Fruit fly (Drosophila melanogaster) ovary, adult (tissue): ENCODE data around the gene Cyp28c1.

Experiments
- CG17801 ChIP-seq: fragments of 200-800 bp; optimal IDR thresholded peaks from 2 replicates; lab custom pipeline; 2019; ENCODE audit warnings: missing biosample characterization, mild to moderate bottlenecking, missing genetic modification characterization, moderate library complexity; ENCODE audit not compliant: partially characterized antibody

Cyp28c1 gene

DNA sequence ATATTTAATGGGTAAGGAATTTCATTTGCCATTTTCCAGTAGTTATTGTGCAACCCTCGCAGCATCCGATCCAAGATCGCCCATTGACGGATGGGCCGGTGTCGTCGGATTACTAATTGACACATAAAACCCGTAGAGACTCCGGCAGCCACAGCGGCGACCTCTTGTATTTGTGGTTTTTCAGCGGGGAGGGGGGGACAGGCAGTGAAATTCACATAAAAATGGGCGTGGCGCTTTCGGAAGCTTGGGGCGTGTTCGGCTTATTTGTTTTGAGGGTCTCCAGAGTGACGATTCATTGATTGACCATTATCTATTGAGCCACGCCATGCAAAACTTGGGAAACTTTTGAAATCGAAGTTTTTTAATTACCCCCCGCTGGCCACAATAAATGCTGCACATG is 9.9 kb downstream of the Cyp28c1 start:
- no peak for TF ChIP-seq CG17801 (GFP tag; lab: Kevin White, UChicago)

DNA sequence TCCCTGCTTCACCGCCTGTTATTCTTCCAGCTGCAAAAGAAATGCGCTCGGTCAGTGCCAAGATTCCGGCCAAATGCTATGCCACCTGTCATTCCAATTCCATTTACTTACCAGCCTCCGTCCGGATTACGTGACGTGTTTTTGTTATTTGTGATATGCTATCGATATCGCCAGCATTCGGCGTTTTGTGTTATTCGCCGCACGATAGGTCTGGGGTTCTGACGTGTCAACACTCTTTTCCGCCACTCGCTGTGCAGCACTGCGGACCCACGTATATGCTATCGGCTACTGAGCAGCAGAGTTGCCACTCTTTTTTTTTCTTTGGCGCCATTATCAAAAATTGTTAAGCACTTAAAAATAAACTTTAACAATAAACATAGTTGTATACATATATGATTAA is 12.9 kb downstream of the Cyp28c1 start, which contains the start of gene p24-1:
p24-1 (minus strand) TSS at position 221 of the 400 bp plus-strand sequence.
- TF ChIP-seq CG17801 (GFP tag; lab: Kevin White, UChicago): peak; percentile 66

DNA sequence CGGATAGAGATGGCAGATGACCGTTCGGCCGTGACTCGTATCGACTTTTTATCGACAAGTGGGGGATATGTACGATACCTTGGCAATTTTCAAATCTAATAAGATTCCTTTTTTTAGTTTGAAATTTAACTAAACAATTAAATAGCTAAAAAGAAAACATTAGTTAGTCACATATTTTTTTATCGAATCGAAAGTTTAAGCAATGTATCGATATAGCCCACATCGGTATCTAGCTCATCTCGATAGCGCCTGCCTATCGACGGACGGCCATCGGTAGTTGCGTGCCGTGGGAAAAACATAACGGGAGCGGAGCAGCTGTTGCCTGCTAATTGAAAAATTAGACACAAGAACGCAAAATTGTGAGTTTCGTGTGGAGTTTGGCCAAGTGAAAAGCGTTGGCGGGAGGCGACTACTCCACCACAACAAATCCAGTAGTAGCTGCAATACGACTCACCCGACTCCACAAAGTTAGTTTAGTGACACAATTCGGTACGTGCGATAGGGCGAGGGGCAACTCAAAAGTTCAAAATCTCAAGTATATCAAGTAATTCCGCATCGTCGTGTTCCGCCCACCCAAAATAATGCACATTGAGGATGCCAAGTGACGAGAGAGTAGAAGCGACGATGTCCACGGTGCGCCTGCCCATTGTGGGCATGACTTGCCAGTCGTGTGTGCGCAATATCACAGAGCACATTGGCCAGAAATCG is 15.5 kb downstream of the Cyp28c1 start, which contains the start of the genes CG10347 and ATP7:
CG10347 (minus strand) TSS at position 174 of the 708 bp plus-strand sequence.
ATP7 (plus strand) TSS at position 265 of the 708 bp plus-strand sequence.
- peak; percentile 69 for TF ChIP-seq CG17801 (GFP tag; lab: Kevin White, UChicago)

DNA sequence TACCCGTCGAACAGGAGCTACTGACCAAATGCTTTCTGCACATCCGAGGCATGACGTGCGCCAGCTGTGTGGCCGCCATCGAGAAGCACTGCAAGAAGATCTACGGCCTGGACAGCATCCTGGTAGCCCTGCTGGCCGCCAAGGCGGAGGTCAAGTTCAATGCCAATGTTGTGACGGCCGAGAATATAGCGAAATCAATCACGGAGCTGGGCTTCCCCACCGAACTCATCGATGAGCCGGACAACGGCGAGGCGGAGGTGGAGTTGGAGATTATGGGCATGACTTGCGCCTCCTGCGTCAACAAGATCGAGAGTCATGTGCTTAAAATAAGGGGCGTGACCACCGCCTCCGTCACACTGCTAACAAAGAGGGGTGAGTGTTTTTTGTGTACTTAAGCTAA is 16.5 kb downstream of the Cyp28c1 start:
- no peak for TF ChIP-seq CG17801 (GFP tag; lab: Kevin White, UChicago)

DNA sequence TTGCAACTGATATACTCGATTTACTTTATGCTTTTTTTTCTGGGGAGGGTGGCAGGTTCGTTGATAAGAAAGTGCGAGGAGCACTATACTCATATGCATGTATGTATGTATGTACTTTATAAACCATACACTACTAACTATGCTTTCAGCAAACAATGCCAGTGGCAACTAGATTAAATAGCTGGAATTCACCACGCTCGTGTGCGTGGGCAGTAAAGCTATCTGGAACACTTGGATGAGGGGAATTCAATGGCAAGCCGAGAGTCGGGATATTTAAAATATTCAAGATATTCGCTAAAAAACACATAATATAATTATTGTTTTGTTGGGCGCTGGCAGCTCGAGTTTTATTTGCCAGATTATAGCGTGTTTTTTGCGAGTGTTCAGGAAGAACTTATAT is 17.5 kb downstream of the Cyp28c1 start:
- no peak for TF ChIP-seq CG17801 (GFP tag; lab: Kevin White, UChicago)

DNA sequence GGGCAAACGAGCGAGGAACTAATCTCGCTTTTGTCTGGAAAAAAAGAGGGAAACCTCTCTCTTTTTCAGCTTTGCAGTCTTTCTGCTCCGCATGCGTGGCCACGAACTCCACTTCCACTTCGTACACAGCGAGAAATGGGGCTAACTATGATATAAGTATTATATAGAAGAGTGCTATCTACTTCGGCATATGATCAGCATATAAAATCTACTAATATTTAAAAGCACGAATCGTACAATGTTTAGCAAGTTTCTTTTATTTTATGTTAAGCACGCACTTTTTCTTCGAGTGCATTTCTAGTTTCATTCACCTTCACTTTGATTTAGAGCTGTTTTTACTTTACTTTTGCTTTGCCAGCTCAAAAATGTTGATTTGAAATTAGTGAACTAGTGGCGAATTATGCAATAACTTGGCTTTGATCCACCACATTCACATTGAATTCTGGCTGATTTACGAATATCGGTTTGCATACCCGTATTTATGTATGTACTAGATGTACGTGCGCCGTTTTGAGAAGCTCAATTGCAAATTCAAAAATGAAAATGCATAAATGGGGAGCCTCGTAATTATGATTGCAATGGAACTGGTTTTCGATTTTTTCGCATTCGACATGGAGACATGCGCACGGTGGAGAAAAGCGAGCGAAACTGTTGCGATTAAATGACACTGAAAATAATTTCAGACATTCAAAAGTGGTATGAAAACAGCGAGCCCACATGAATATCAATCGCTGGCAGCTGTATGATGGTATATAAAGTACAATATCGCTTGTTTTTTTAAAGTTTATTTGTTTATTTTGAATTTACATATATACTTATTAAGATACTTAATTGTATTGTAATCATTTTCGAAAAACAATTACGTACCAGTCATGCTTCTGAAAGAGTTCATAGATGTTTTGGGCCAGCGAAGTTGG is 18.4 kb downstream of the Cyp28c1 start:
- TF ChIP-seq CG17801 (GFP tag; lab: Kevin White, UChicago): peak; percentile 93

DNA sequence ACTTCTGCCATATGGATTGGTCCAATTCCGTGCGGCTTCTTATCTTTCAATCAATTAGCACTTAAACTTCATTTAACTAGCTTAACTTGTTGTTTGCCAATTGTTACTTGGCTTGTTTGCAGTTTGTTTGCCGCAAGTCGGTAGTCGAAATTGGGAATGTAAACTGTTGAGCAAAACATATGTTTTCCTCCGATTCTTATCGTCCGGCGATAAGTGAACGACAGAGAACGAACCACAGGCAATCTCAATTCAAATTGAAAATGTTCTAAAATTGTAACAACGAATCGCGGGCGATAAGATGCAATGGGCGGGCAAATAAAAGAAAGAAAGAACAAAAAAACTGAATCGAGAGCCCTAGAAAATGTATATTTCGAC is 19.0 kb downstream of the Cyp28c1 start:
- no peak for TF ChIP-seq CG17801 (GFP tag; lab: Kevin White, UChicago)

DNA sequence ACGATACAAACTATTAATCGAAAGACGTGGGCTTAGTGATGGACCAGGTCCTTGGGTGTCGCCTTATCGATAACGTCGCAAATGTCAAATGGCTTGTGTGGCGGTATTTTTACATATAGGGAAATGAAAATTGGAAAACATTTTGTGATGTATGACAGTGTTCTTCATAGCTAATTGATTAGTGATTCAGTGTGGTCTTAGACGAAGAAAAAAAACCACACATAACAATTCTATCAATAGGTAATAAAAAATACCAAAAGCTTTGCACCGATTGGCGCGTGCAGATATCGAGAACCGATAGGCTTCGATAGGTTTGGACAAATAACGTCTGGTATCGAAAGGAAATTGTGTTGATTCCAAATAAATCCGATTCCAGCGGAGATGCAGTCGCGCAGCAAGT is 29.5 kb downstream of the Cyp28c1 start, which contains the start of the genes Nrd1 and CG1847:
Nrd1 (minus strand) TSS at position 28 of the 400 bp plus-strand sequence.
CG1847 (plus strand) TSS at position 305 of the 400 bp plus-strand sequence.
- TF ChIP-seq CG17801 (GFP tag; lab: Kevin White, UChicago): no peak

DNA sequence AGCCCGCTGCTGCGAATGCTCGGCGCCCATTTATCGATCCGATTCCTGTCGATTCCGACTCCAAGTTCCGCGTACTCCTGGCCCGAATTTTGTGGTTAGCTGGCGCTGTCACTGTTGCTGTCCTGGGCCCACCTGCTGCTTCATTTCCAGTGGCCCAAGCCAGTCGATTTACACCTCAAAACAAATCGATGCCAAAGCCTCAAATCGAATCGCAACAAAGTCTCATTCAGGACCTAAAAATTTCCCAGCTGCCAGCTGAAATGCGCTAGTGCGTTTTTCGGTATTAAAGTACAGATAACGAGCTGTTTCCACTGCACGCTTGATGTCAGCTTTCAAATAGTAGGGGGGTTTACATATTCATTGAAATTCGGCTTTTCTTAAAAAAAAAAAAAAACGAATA is 33.1 kb downstream of the Cyp28c1 start, which contains the start of gene BORCS5:
BORCS5 (minus strand) TSS at position 263 of the 400 bp plus-strand sequence.
- TF ChIP-seq CG17801 (GFP tag; lab: Kevin White, UChicago): no peak

DNA sequence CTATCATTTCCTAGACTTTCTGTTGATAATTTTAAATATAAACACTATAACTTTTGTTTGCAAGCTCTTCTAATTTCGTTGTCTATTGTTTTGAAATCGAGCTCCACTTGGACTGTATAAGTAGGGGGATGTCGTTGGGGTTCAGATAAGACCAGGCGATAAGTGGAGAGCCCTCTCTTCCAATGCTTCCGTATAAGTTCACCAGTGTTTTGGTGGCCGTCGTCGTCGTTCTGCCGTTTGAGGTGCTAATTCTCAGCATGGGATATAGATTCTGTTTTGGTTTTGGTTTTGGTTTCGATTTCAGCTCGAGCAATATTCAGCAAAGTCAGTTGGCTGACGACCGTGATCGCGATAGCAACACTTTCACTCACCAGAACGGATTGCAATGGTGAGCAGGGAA is 33.7 kb downstream of the Cyp28c1 start, which contains the start of gene CG15739:
CG15739 (plus strand) TSS at position 204 of the 400 bp plus-strand sequence.
- TF ChIP-seq CG17801 (GFP tag; lab: Kevin White, UChicago): no peak

DNA sequence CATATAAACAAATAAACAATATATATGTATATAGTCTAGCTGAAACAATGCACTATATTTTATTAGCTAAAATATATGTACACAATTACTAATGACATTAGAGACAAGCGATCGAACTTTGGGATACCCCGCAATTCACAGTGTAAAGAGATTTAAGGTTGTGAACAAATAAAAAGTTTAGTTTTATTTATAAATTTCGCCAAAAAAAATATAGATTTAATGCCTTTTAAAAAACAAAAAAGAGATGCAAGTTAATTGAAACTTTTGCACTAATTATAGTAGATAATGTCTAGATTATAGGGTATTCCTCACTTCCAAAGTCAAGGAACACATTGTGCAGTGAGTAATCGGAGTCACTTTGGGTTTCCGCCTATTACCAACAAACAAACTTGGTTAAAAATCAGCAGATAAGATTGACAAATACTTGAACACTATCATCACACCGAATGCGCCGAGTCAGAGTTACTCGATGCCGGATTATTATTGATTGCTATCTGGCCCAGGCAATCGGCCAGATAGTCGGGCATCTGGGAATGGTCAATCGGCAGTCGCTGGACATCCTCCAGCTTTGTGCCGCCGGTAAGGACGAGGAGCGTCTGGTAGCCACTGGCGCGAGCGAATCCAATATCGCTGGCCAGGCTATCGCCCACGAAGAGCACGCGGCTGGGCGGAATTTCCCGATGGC is 35.9 kb downstream of the Cyp28c1 start:
- peak; percentile 3 for TF ChIP-seq CG17801 (GFP tag; lab: Kevin White, UChicago)

DNA sequence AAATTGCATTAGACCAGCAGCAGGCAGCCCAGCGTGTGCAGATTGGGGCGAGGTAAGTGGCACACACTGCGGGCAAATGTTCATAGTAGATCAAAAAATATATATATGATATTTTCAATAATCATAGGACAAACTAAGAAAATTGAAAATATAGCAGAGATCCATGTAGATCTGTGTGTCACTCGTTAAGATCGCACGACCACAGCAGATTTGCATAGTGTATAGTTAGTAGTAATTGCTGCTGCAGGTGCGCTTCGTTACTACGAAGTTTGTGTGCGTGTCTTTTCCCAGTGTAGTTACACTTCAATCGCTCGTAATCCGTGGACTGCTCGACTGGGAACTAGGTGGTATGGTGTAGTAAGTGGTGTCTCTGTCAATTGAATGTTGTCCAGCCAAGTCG is 37.8 kb downstream of the Cyp28c1 start, which contains the start of gene CG10352:
CG10352 (minus strand) TSS at position 4 of the 400 bp plus-strand sequence.
- no peak for TF ChIP-seq CG17801 (GFP tag; lab: Kevin White, UChicago)

DNA sequence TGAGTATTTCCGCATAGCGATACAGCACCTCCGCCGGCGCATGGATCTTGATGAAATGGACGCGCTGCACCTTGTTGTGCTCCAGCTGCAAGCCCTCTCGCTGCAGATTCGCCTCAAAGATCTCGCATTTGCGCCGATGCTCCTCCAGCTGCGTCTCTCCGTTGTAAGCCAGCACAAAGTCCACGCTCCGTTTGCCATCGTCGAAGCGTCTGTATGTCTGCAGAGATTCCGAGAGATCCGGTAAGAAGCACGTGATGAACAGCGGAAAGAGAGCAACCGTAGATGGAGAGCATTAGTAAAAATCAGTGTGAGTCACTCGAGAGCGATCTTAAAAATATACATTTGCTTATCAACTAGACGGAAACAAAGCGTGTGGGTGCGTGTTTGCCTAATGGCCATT is 42.3 kb downstream of the Cyp28c1 start:
- no peak for TF ChIP-seq CG17801 (GFP tag; lab: Kevin White, UChicago)

DNA sequence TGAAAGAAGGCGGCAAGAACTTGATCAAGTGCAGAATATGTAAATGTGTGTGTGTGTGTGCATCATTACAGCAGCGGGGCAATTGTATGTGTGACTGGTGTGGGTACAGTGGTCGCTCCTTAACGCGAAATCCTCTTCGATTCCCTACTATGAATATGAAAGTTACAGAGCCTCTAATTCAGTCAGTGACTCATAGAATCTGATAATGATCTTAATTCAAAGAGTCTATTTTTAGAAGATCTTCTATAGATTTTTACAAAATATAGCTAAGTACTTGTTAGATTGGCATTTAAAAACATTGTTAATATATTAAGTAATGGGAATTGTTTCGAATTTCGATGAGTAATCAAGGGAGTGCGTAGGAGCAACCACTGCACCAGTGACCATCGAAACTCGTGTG is 43.0 kb downstream of the Cyp28c1 start:
- peak; percentile 13 for TF ChIP-seq CG17801 (GFP tag; lab: Kevin White, UChicago)
